Worm (Caenorhabditis elegans) whole organism, young adult: ENCODE results near the gene lact-3.

ENCODE experiments used
- B0019.2 ChIP-seq: fragments of 200-800 bp; sonication (Bioruptor generic); conservative IDR thresholded peaks from 2 replicates; pipeline ENCODE4 v1.3.6; 2022; ENCODE audit warnings: missing genetic modification reagents, missing genetic modification characterization, missing compliant biosample characterization
- B0336.3 ChIP-seq: fragments of 200-800 bp; sonication (Bioruptor generic); IDR thresholded peaks from 2 replicates; pipeline ENCODE4 v1.3.6; 2022; ENCODE audit warnings: missing genetic modification characterization, missing compliant biosample characterization
- C06A6.2 ChIP-seq: fragments of 200-800 bp; sonication (Bioruptor generic); conservative IDR thresholded peaks from 2 replicates; pipeline ENCODE4 v1.3.6; 2022; ENCODE audit warnings: missing genetic modification characterization, missing compliant biosample characterization
- F10E7.11 ChIP-seq: sonication (generic microtip); optimal IDR thresholded peaks from 2 replicates; lab custom pipeline; 2017; ENCODE audit warnings: mild to moderate bottlenecking, missing genetic modification characterization, moderate library complexity, missing compliant biosample characterization
- F33H1.4 ChIP-seq: fragments of 200-800 bp; sonication (Bioruptor generic); IDR thresholded peaks from 2 replicates; pipeline ENCODE4 v1.3.6; 2022; ENCODE audit warnings: missing genetic modification reagents, missing genetic modification characterization, missing compliant biosample characterization
- F37B4.10 ChIP-seq: fragments of 200-800 bp; sonication (Bioruptor generic); IDR thresholded peaks from 2 replicates; pipeline ENCODE4 v1.3.6; 2022; ENCODE audit warnings: missing genetic modification characterization, missing compliant biosample characterization
- F55B11.4 ChIP-seq: sonication (generic microtip); optimal IDR thresholded peaks from 2 replicates; lab custom pipeline; 2016; ENCODE audit warnings: missing compliant biosample characterization, missing genetic modification characterization, borderline replicate concordance; ENCODE audit not compliant: insufficient read depth
- F57C9.4 ChIP-seq: sonication (generic microtip); optimal IDR thresholded peaks from 2 replicates; lab custom pipeline; 2017; ENCODE audit warnings: mild to moderate bottlenecking, missing genetic modification characterization, missing compliant biosample characterization
- Y56A3A.18 ChIP-seq: fragments of 200-800 bp; sonication (Bioruptor generic); IDR thresholded peaks from 2 replicates; pipeline ENCODE4 v1.3.6; 2022; ENCODE audit warnings: missing genetic modification reagents, missing genetic modification characterization, missing compliant biosample characterization
- akir-1 ChIP-seq: fragments of 200-800 bp; sonication (Bioruptor generic); optimal IDR thresholded peaks from 2 replicates; lab custom pipeline; 2018; ENCODE audit warnings: mild to moderate bottlenecking, missing genetic modification characterization, moderate library complexity, missing compliant biosample characterization
- aptf-2 ChIP-seq: fragments of 200-800 bp; sonication (Bioruptor generic); conservative IDR thresholded peaks from 2 replicates; pipeline ENCODE4 v1.3.6; 2022; ENCODE audit warnings: missing genetic modification reagents, missing genetic modification characterization, missing compliant biosample characterization
- attf-6 ChIP-seq: fragments of 200-800 bp; sonication (Bioruptor generic); IDR thresholded peaks from 2 replicates; pipeline ENCODE4 v1.3.6; 2022; ENCODE audit warnings: missing genetic modification reagents, missing genetic modification characterization, missing compliant biosample characterization
- bed-2 ChIP-seq: fragments of 200-800 bp; sonication (Bioruptor generic); IDR thresholded peaks from 2 replicates; pipeline ENCODE4 v1.3.6; 2022; ENCODE audit warnings: missing genetic modification reagents, missing genetic modification characterization, missing compliant biosample characterization
- ccch-3 ChIP-seq: fragments of 200-800 bp; sonication (Bioruptor generic); optimal IDR thresholded peaks from 2 replicates; lab custom pipeline; 2018; ENCODE audit warnings: mild to moderate bottlenecking, missing genetic modification characterization, missing compliant biosample characterization
- cebp-1 ChIP-seq, 2 experiments: fragments of 200-800 bp in 1 of 2; sonication (Bioruptor generic) in 1 of 2; sonication (generic microtip) in 1 of 2; IDR thresholded peaks in 1 of 2; optimal IDR thresholded peaks in 1 of 2; 2 replicates each; pipeline versions ENCODE4 v1.3.6 to Lab custom; 2017 to 2022; ENCODE audit warnings: missing compliant biosample characterization in 2 of 2, missing genetic modification characterization in 2 of 2, mild to moderate bottlenecking in 1 of 2, missing genetic modification reagents in 1 of 2, moderate library complexity in 1 of 2
- ceh-100 ChIP-seq: fragments of 200-800 bp; sonication (Bioruptor generic); IDR thresholded peaks from 2 replicates; pipeline ENCODE4 v1.3.6; 2022; ENCODE audit warnings: missing genetic modification reagents, missing genetic modification characterization, missing compliant biosample characterization
- ceh-58 ChIP-seq: fragments of 200-800 bp; sonication (Bioruptor generic); IDR thresholded peaks from 2 replicates; pipeline ENCODE4 v1.3.6; 2022; ENCODE audit warnings: missing genetic modification characterization, missing compliant biosample characterization
- ceh-79 ChIP-seq: sonication (generic microtip); optimal IDR thresholded peaks from 2 replicates; lab custom pipeline; 2017; ENCODE audit warnings: mild to moderate bottlenecking, missing genetic modification characterization, missing compliant biosample characterization
- chd-7 ChIP-seq: sonication (generic microtip); optimal IDR thresholded peaks from 2 replicates; lab custom pipeline; 2016; ENCODE audit warnings: mild to moderate bottlenecking, missing genetic modification characterization, moderate library complexity, missing compliant biosample characterization
- dox-1 ChIP-seq: fragments of 200-800 bp; sonication (Bioruptor generic); IDR thresholded peaks from 2 replicates; pipeline ENCODE4 v1.3.6; 2022; ENCODE audit warnings: missing genetic modification reagents, missing genetic modification characterization, missing compliant biosample characterization
- efl-1 ChIP-seq: fragments of 150-350 bp; optimal IDR thresholded peaks from 2 replicates; lab custom pipeline; 2014; ENCODE audit warnings: missing biosample characterization, missing genetic modification reagents, missing genetic modification characterization
- ekl-4 ChIP-seq: fragments of 200-800 bp; sonication (Bioruptor generic); IDR thresholded peaks from 2 replicates; pipeline ENCODE4 v1.3.6; 2022; ENCODE audit warnings: missing genetic modification reagents, missing genetic modification characterization, missing compliant biosample characterization
- let-607 ChIP-seq, 2 experiments: fragments of 200-800 bp in 1 of 2; sonication (Bioruptor generic) in 1 of 2; sonication (generic microtip) in 1 of 2; optimal IDR thresholded peaks; 2 replicates each; lab custom pipeline; 2016 to 2018; ENCODE audit warnings: mild to moderate bottlenecking in 2 of 2, missing compliant biosample characterization in 2 of 2, missing genetic modification characterization in 2 of 2, moderate library complexity in 2 of 2, missing genotype in 1 of 2
- lin-35 ChIP-seq, 3 experiments: fragments of 150-350 bp in 2 of 3; sonication (generic microtip) in 1 of 3; optimal IDR thresholded peaks; 2 replicates each; lab custom pipeline; 2014 to 2018; ENCODE audit warnings: missing biosample characterization in 3 of 3, missing genetic modification characterization in 3 of 3, missing genetic modification reagents in 3 of 3
- lir-1 ChIP-seq: fragments of 200-800 bp; sonication (Bioruptor generic); conservative IDR thresholded peaks from 2 replicates; pipeline ENCODE4 v1.3.6; 2022; ENCODE audit warnings: missing genetic modification reagents, missing genetic modification characterization, missing compliant biosample characterization
- madf-3 ChIP-seq: fragments of 200-800 bp; sonication (Bioruptor generic); IDR thresholded peaks from 2 replicates; pipeline ENCODE4 v1.3.6; 2022; ENCODE audit warnings: missing genetic modification reagents, missing genetic modification characterization, missing compliant biosample characterization
- madf-6 ChIP-seq: fragments of 200-800 bp; sonication (Bioruptor generic); IDR thresholded peaks from 2 replicates; pipeline ENCODE4 v1.3.6; 2022; ENCODE audit warnings: missing genetic modification reagents, missing genetic modification characterization, missing compliant biosample characterization
- madf-8 ChIP-seq: fragments of 200-800 bp; sonication (Bioruptor generic); conservative IDR thresholded peaks from 2 replicates; pipeline ENCODE4 v1.3.6; 2022; ENCODE audit warnings: missing genetic modification reagents, missing genetic modification characterization, missing compliant biosample characterization
- mcd-1 ChIP-seq: fragments of 200-800 bp; sonication (Bioruptor generic); IDR thresholded peaks from 2 replicates; pipeline ENCODE4 v1.3.6; 2022; ENCODE audit warnings: missing genetic modification reagents, missing genetic modification characterization, missing compliant biosample characterization
- nfya-1 ChIP-seq: sonication (generic microtip); optimal IDR thresholded peaks from 2 replicates; lab custom pipeline; 2017; ENCODE audit warnings: antibody characterized with exemption, missing compliant biosample characterization, missing genetic modification characterization, borderline replicate concordance; ENCODE audit not compliant: insufficient read depth
- nfya-2 ChIP-seq: fragments of 200-800 bp; sonication (Bioruptor generic); IDR thresholded peaks from 2 replicates; pipeline ENCODE4 v1.3.6; 2022; ENCODE audit warnings: missing genetic modification reagents, missing genetic modification characterization, missing compliant biosample characterization
- nhr-120 ChIP-seq: fragments of 200-800 bp; sonication (Bioruptor generic); IDR thresholded peaks from 2 replicates; pipeline ENCODE4 v1.3.6; 2022; ENCODE audit warnings: missing genetic modification characterization, missing compliant biosample characterization
- nhr-80 ChIP-seq: sonication (generic microtip); optimal IDR thresholded peaks from 2 replicates; lab custom pipeline; 2016; ENCODE audit warnings: missing genetic modification characterization, missing compliant biosample characterization
- pha-4 ChIP-seq: fragments of 150-350 bp; sonication (generic microtip); optimal IDR thresholded peaks from 2 replicates; lab custom pipeline; 2014; ENCODE audit warnings: missing biosample characterization, missing genetic modification reagents, missing genetic modification characterization
- rpc-1 ChIP-seq, 2 experiments: fragments of 150-350 bp in 1 of 2; sonication (generic microtip) in 1 of 2; optimal IDR thresholded peaks; 2 replicates each; lab custom pipeline; 2014 to 2018; ENCODE audit warnings: missing biosample characterization in 1 of 2, missing genetic modification characterization in 1 of 2, missing genetic modification reagents in 1 of 2, missing genotype in 1 of 2
- sea-2 ChIP-seq: fragments of 200-800 bp; sonication (Bioruptor generic); IDR thresholded peaks from 2 replicates; pipeline ENCODE4 v1.3.6; 2022; ENCODE audit warnings: missing genetic modification characterization, missing compliant biosample characterization
- snpc-1.1 ChIP-seq: sonication (generic microtip); optimal IDR thresholded peaks from 2 replicates; lab custom pipeline; 2017; ENCODE audit warnings: missing genetic modification characterization, mild to moderate bottlenecking, missing compliant biosample characterization, antibody characterized with exemption, moderate library complexity, missing genotype, missing genetic modification reagents; ENCODE audit not compliant: insufficient read depth
- snpc-1.3 ChIP-seq: sonication (generic microtip); optimal IDR thresholded peaks from 2 replicates; lab custom pipeline; 2017; ENCODE audit warnings: missing genetic modification characterization, mild to moderate bottlenecking, missing compliant biosample characterization, antibody characterized with exemption, moderate library complexity, missing genotype, missing genetic modification reagents; ENCODE audit not compliant: insufficient read depth
- tbp1 ChIP-seq: fragments of 200-800 bp; sonication (Bioruptor generic); optimal IDR thresholded peaks from 2 replicates; lab custom pipeline; 2018; ENCODE audit warnings: mild to moderate bottlenecking, missing genetic modification characterization, missing compliant biosample characterization
- zfh-2 ChIP-seq: fragments of 200-800 bp; sonication (Bioruptor generic); conservative IDR thresholded peaks from 2 replicates; pipeline ENCODE4 v1.3.6; 2022; ENCODE audit warnings: missing genetic modification reagents, missing genetic modification characterization, missing compliant biosample characterization
- ztf-6 ChIP-seq: fragments of 200-800 bp; sonication (Bioruptor generic); IDR thresholded peaks from 2 replicates; pipeline ENCODE4 v1.3.6; 2022; ENCODE audit warnings: missing genetic modification reagents, missing genetic modification characterization, missing compliant biosample characterization

Gene lact-3

ce11 chrII:10657632-10658108 is at the start of gene lact-3 (continued):
- TF ChIP-seq F33H1.4 (GFP tag; lab: Robert Waterston, UW) = peak; percentile 31
- peak; percentile 65 for TF ChIP-seq madf-6 (GFP tag; lab: Robert Waterston, UW)
- 0 out of 2 replicates have a peak, but pooled peaks have one; percentile 5 for TF ChIP-seq zfh-2 (GFP tag; lab: Robert Waterston, UW)
- TF ChIP-seq madf-8 (GFP tag; lab: Robert Waterston, UW) = no peak; the same call in 1 of the 2 replicates
- TF ChIP-seq snpc-1.1 (tag; lab: Kevin White, UChicago) = no peak
- no peak for TF ChIP-seq F57C9.4 (tag; lab: Kevin White, UChicago)
- no peak for TF ChIP-seq cebp-1 (GFP tag; IDR thresholded peaks at IDR 0.05; lab: Robert Waterston, UW)
- peak; percentile 38 for TF ChIP-seq cebp-1 (tag; optimal IDR thresholded peaks at IDR 0.05; lab: Kevin White, UChicago)
- no peak for TF ChIP-seq dox-1 (GFP tag; lab: Robert Waterston, UW)
- TF ChIP-seq snpc-1.3 = no peak
- no peak for TF ChIP-seq aptf-2 (GFP tag; lab: Robert Waterston, UW)
- no peak for TF ChIP-seq B0019.2 (GFP tag; lab: Robert Waterston, UW)
- no peak for TF ChIP-seq rpc-1 (optimal IDR thresholded peaks at IDR 0.05; lab: Kevin White, UChicago)
- TF ChIP-seq rpc-1 (tag; optimal IDR thresholded peaks at IDR 0.05; lab: Kevin White, UChicago) = no peak
- TF ChIP-seq attf-6 = 0 out of 2 replicates have a peak, but pooled peaks have one; percentile 29
- no peak for TF ChIP-seq ceh-58 (GFP tag; lab: Robert Waterston, UW)
- TF ChIP-seq ccch-3 (GFP tag; lab: Kevin White, UChicago) = no peak
- peak; percentile 43 for TF ChIP-seq mcd-1
- TF ChIP-seq let-607 (tag; optimal IDR thresholded peaks at IDR 0.05; lab: Kevin White, UChicago) = no peak
- no peak for TF ChIP-seq F10E7.11 (tag; lab: Kevin White, UChicago)
- TF ChIP-seq bed-2 (GFP tag; lab: Robert Waterston, UW) = no peak
- peak; percentile 25; the same call in 1 of the 2 replicates for TF ChIP-seq Y56A3A.18 (GFP tag; lab: Robert Waterston, UW)
- TF ChIP-seq nfya-1 (tag; lab: Kevin White, UChicago) = no peak
- no peak for TF ChIP-seq pha-4 (tag; lab: Kevin White, UChicago)
- TF ChIP-seq ceh-100 (GFP tag; lab: Robert Waterston, UW) = no peak; the same call in 1 of the 2 replicates
- TF ChIP-seq ztf-6 (GFP tag; lab: Robert Waterston, UW) = no peak
- TF ChIP-seq B0336.3 (GFP tag; lab: Robert Waterston, UW) = peak; percentile 90
- no peak for TF ChIP-seq C06A6.2
- TF ChIP-seq tbp1 (GFP tag; lab: Kevin White, UChicago) = peak; percentile 35
- TF ChIP-seq sea-2 (GFP tag; lab: Robert Waterston, UW) = no peak

DNA sequence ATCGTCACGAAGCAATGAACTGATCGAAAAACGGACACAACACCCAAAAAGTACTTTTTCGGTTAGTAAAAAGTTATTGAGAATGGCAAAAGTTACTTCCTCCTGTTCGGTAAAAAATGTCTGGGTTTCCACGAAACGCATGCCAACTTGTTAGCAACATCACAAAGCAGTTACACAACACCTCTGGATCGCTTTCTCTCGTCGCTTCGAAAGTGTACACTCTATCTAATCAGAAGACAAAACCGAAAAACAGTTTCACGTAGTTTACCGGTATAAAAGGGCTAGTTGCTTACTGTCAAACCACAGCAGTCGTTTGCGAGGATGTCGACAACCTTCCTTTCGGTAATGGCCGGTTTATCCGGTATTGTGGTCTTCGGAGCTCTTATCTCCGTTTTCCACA is 49.4 kb upstream of the lact-3 start, which contains the start of gene col-80:
TSS of gene col-80 (plus strand) at position 301 of the 400 bp plus-strand sequence.
- no peak for TF ChIP-seq zfh-2 (GFP tag; lab: Robert Waterston, UW)
- TF ChIP-seq snpc-1.1 (tag; lab: Kevin White, UChicago) = no peak
- TF ChIP-seq chd-7 = no peak
- TF ChIP-seq F55B11.4 (tag; lab: Kevin White, UChicago) = no peak

DNA sequence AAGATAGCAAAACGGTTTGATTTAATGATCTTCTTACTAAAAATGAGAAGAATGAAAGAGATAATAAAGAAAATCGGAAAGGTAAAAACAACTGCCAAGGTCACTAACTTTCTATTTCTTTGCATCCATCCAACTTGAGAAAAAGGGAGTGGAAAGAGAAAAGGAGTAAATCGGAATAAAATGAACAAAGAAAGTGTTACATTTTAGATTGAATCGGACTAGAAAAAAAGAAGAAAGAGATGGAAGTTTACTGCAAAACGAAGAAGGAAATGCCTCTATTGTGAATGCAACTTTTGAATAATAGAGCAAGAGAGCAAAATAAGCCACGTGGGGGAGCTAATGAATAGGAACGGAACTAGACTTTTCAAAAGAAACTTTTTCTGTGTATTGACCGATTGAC is 48.6 kb upstream of the lact-3 start:
- no peak for TF ChIP-seq ekl-4
- no peak for TF ChIP-seq lir-1 (GFP tag; lab: Robert Waterston, UW)
- TF ChIP-seq madf-3 (GFP tag; lab: Robert Waterston, UW) = no peak
- no peak for TF ChIP-seq nhr-120
- no peak for TF ChIP-seq lin-35 (GFP tag; optimal IDR thresholded peaks at IDR 0.05; lab: Kevin White, UChicago)
- TF ChIP-seq F37B4.10 (GFP tag; lab: Robert Waterston, UW) = no peak
- no peak for TF ChIP-seq ceh-58 (GFP tag; lab: Robert Waterston, UW)
- no peak for TF ChIP-seq nfya-2 (GFP tag; lab: Robert Waterston, UW)
- TF ChIP-seq ceh-79 (tag; lab: Kevin White, UChicago) = no peak
- TF ChIP-seq akir-1 (GFP tag; lab: Kevin White, UChicago) = no peak
- TF ChIP-seq nhr-80 (tag; lab: Kevin White, UChicago) = no peak
- TF ChIP-seq efl-1 = no peak
